Worm (Caenorhabditis elegans): Measurements from ENCODE around the gene fat-1.

DNA sequence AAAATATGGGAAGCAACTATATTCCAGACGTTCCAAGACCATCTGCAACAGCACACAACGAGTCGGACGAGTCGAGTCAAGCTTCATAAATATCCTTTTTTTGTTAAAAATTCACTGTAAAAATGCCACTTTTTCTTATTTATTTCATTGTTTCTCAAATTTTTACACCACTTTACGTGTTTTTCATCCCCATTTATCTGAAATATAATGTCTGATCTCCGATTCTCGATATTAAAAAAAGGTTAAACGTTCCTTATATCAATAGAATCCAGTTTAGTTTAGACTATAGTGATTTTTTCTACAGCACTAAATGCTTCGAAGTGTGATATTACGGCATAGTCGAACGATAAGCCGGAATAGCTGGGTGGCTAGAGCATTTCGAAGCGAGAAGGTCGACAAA is 12.0 kb upstream of the fat-1 start, which contains the start of gene Y67H2A.7:
- TF ChIP-seq jun-1 (tag; optimal IDR thresholded peaks at IDR 0.05) (no peak), nhr-77 (tag; optimal IDR thresholded peaks at IDR 0.05) (no peak), nhr-25 (tag; optimal IDR thresholded peaks at IDR 0.05) (no peak), aly-2 (tag; optimal IDR thresholded peaks at IDR 0.05) (no peak), ceh-28 (tag; optimal IDR thresholded peaks at IDR 0.05) (no peak), zag-1 (tag; optimal IDR thresholded peaks at IDR 0.05) (no peak), unc-62 (GFP tag; optimal IDR thresholded peaks at IDR 0.05) (no peak), lin-39 (tag; optimal IDR thresholded peaks at IDR 0.05) (no peak), nfya-1 (tag; optimal IDR thresholded peaks at IDR 0.05; ENCODE audit: insufficient read depth) (no peak), tbx-2 (tag; optimal IDR thresholded peaks at IDR 0.05) (no peak)
